Worm (Caenorhabditis elegans) whole organism, young adult: Measurements from ENCODE around the gene C08A9.3.

Experiments
- B0336.3 ChIP-seq: fragments of 200-800 bp; sonication (Bioruptor generic); IDR thresholded peaks from 2 replicates; pipeline ENCODE4 v1.3.6; 2022; ENCODE audit warnings: missing genetic modification characterization, missing compliant biosample characterization
- ama-1 ChIP-seq, 3 experiments: fragments of 150-350 bp in 1 of 3; sonication (generic microtip) in 2 of 3; optimal IDR thresholded peaks; 2 replicates each; lab custom pipeline; 2014 to 2018; ENCODE audit warnings: missing biosample characterization in 2 of 3, missing genetic modification characterization in 2 of 3, missing genetic modification reagents in 2 of 3
- pha-4 ChIP-seq: fragments of 150-350 bp; sonication (generic microtip); optimal IDR thresholded peaks from 2 replicates; lab custom pipeline; 2014; ENCODE audit warnings: missing biosample characterization, missing genetic modification reagents, missing genetic modification characterization
- snpc-4 ChIP-seq, 5 experiments: fragments of 150-350 bp in 1 of 5; sonication (generic microtip) in 4 of 5; optimal IDR thresholded peaks; 2 replicates each; lab custom pipeline; 2014 to 2018; ENCODE audit warnings: missing genetic modification characterization in 5 of 5, missing biosample characterization in 3 of 5, antibody characterized with exemption in 2 of 5, mild to moderate bottlenecking in 2 of 5, missing compliant biosample characterization in 2 of 5, missing genotype in 2 of 5, moderate library complexity in 2 of 5, missing genetic modification reagents in 1 of 5
- tbp1 ChIP-seq: fragments of 200-800 bp; sonication (Bioruptor generic); optimal IDR thresholded peaks from 2 replicates; lab custom pipeline; 2018; ENCODE audit warnings: mild to moderate bottlenecking, missing genetic modification characterization, missing compliant biosample characterization

DNA sequence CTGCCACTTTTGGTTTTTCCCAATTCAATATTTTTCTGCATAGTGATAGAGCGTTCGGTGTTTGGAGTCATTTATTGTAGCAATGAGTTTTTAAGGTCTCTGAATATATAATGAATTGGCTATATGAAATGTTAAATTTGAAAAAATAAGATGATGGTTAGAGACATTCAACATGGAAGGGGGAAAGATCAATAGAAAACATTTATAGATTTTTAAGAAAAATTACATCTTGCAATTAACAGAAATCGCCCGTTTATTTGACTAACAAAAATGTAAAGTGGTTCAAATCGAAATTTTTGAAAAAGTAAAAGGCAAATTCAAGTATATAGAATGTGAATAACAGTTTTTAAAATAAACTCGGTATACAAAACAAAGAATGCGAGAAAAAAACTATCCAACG lies 17.5 kb upstream of the C08A9.3 start, which contains the start of gene lido-5:
- TF ChIP-seq snpc-4 (GFP tag; optimal IDR thresholded peaks at IDR 0.05; lab: Kevin White, UChicago) (no peak), snpc-4 (tag; optimal IDR thresholded peaks at IDR 0.05; lab: Kevin White, UChicago) (no peak), B0336.3 (no peak), pha-4 (tag; lab: Kevin White, UChicago) (no peak), tbp1 (GFP tag; lab: Kevin White, UChicago) (no peak), ama-1 (optimal IDR thresholded peaks at IDR 0.05; lab: Kevin White, UChicago) (no peak), ama-1 (GFP tag; optimal IDR thresholded peaks at IDR 0.05; lab: Kevin White, UChicago) (no peak)
